Worm (Caenorhabditis elegans): Measurements from ENCODE around the gene C50F4.16.

Gene C50F4.16

ce11 chrV:9568707-9569106, 27.3 kb upstream of the C50F4.16 start, which contains the start of gene F25B3.4:
F25B3.4 (minus strand) TSS chrV:9568807.
- TF ChIP-seq zag-1 (tag; optimal IDR thresholded peaks at IDR 0.05) (no peak), Y55F3AM.14 (GFP tag; optimal IDR thresholded peaks at IDR 0.05) (no peak), nhr-77 (tag; optimal IDR thresholded peaks at IDR 0.05) (no peak), nhr-10 (tag; optimal IDR thresholded peaks at IDR 0.05) (no peak), ztf-4 (tag; optimal IDR thresholded peaks at IDR 0.05) (no peak), ztf-11 (tag; optimal IDR thresholded peaks at IDR 0.05) (no peak), unc-55 (GFP tag; optimal IDR thresholded peaks at IDR 0.05) (no peak), ceh-82 (tag; optimal IDR thresholded peaks at IDR 0.05) (no peak), ZK546.5 (tag; optimal IDR thresholded peaks at IDR 0.05) (no peak), unc-62 (GFP tag; optimal IDR thresholded peaks at IDR 0.05) (no peak), mdl-1 (tag; optimal IDR thresholded peaks at IDR 0.05) (no peak), fos-1 (tag; optimal IDR thresholded peaks at IDR 0.05) (no peak), unc-39 (tag; optimal IDR thresholded peaks at IDR 0.05) (no peak), R02D3.7 (tag; optimal IDR thresholded peaks at IDR 0.05) (no peak), gmeb-1 (tag; optimal IDR thresholded peaks at IDR 0.05) (no peak), lsy-2 (tag; optimal IDR thresholded peaks at IDR 0.05) (no peak), peb-1 (tag; optimal IDR thresholded peaks at IDR 0.05) (no peak), mab-5 (tag; optimal IDR thresholded peaks at IDR 0.05) (no peak), sem-4 (tag; optimal IDR thresholded peaks at IDR 0.05) (no peak)

ce11 chrV:9563585-9563984, 22.2 kb upstream of the C50F4.16 start:
- TF ChIP-seq gmeb-1 (tag; optimal IDR thresholded peaks at IDR 0.05), result no peak
- no peak for TF ChIP-seq ceh-16 (tag; optimal IDR thresholded peaks at IDR 0.05)
- peak; percentile 19 for TF ChIP-seq sma-9 (GFP tag; optimal IDR thresholded peaks at IDR 0.05)
- TF ChIP-seq sma-9 (tag; optimal IDR thresholded peaks at IDR 0.05), result no peak
- no peak for TF ChIP-seq nhr-23 (tag; optimal IDR thresholded peaks at IDR 0.05)
- no peak for TF ChIP-seq sem-4 (tag; optimal IDR thresholded peaks at IDR 0.05)
- no peak for TF ChIP-seq ceh-82 (tag; optimal IDR thresholded peaks at IDR 0.05)
- TF ChIP-seq alr-1 (tag; optimal IDR thresholded peaks at IDR 0.05), result no peak
- TF ChIP-seq ZK546.5 (tag; optimal IDR thresholded peaks at IDR 0.05), result no peak
- TF ChIP-seq ztf-11 (tag; optimal IDR thresholded peaks at IDR 0.05), result no peak
- TF ChIP-seq C34F6.9 (tag; optimal IDR thresholded peaks at IDR 0.05), result peak; percentile 18
- TF ChIP-seq mdl-1 (tag; optimal IDR thresholded peaks at IDR 0.05), result no peak
- TF ChIP-seq aly-2 (tag; optimal IDR thresholded peaks at IDR 0.05), result no peak

- TF ChIP-seq lin-11 (tag; optimal IDR thresholded peaks at IDR 0.05) (peak; percentile 59), ama-1 (optimal IDR thresholded peaks at IDR 0.05) (no peak), aly-2 (tag; optimal IDR thresholded peaks at IDR 0.05) (no peak), ZK546.5 (tag; optimal IDR thresholded peaks at IDR 0.05) (no peak), nhr-129 (tag; optimal IDR thresholded peaks at IDR 0.05) (peak; percentile 56), mdl-1 (tag; optimal IDR thresholded peaks at IDR 0.05) (peak; percentile 47 to 78), sem-4 (tag; optimal IDR thresholded peaks at IDR 0.05) (peak; percentile 32), nhr-21 (tag; optimal IDR thresholded peaks at IDR 0.05) (no peak), nhr-237 (tag; optimal IDR thresholded peaks at IDR 0.05) (no peak), nhr-10 (tag; optimal IDR thresholded peaks at IDR 0.05) (no peak), gmeb-1 (tag; optimal IDR thresholded peaks at IDR 0.05) (no peak), nhr-77 (tag; optimal IDR thresholded peaks at IDR 0.05) (no peak), lin-39 (tag; optimal IDR thresholded peaks at IDR 0.05) (no peak), C34F6.9 (tag; optimal IDR thresholded peaks at IDR 0.05) (peak; percentile 91), dmd-4 (tag; optimal IDR thresholded peaks at IDR 0.05) (no peak), alr-1 (tag; optimal IDR thresholded peaks at IDR 0.05) (no peak), F13H6.1 (tag; optimal IDR thresholded peaks at IDR 0.05) (peak; percentile 81), lsy-2 (tag; optimal IDR thresholded peaks at IDR 0.05) (peak; percentile 33 to 66), mbf-1 (tag; optimal IDR thresholded peaks at IDR 0.05) (no peak), Y55F3AM.14 (GFP tag; optimal IDR thresholded peaks at IDR 0.05) (peak; percentile 53), ztf-4 (tag; optimal IDR thresholded peaks at IDR 0.05) (no peak), mab-5 (tag; optimal IDR thresholded peaks at IDR 0.05) (peak; percentile 59), ztf-1 (GFP tag; conservative IDR thresholded peaks at IDR 0.05) (no peak), nhr-6 (tag; optimal IDR thresholded peaks at IDR 0.05) (no peak), unc-62 (GFP tag; optimal IDR thresholded peaks at IDR 0.05) (no peak), ceh-82 (tag; optimal IDR thresholded peaks at IDR 0.05) (no peak), skn-1 (tag; optimal IDR thresholded peaks at IDR 0.05) (no peak), peb-1 (tag; optimal IDR thresholded peaks at IDR 0.05) (no peak), ztf-11 (tag; optimal IDR thresholded peaks at IDR 0.05) (no peak), blmp-1 (tag; optimal IDR thresholded peaks at IDR 0.05; ENCODE audit: insufficient read depth) (no peak), snpc-4 (tag; optimal IDR thresholded peaks at IDR 0.05) (no peak), zag-1 (tag; optimal IDR thresholded peaks at IDR 0.05) (peak; percentile 85), elt-3 (tag; optimal IDR thresholded peaks at IDR 0.05) (no peak), lin-13 (GFP tag; optimal IDR thresholded peaks at IDR 0.05) (peak; percentile 50), sma-9 (GFP tag; optimal IDR thresholded peaks at IDR 0.05) (peak; percentile 28), sma-9 (tag; optimal IDR thresholded peaks at IDR 0.05) (no peak), R02D3.7 (tag; optimal IDR thresholded peaks at IDR 0.05) (no peak), unc-39 (tag; optimal IDR thresholded peaks at IDR 0.05) (no peak), sma-3 (GFP tag; optimal IDR thresholded peaks at IDR 0.05) (no peak), crh-2 (tag; optimal IDR thresholded peaks at IDR 0.05) (peak; percentile 76), fos-1 (tag; optimal IDR thresholded peaks at IDR 0.05) (peak; percentile 17), nhr-23 (tag; optimal IDR thresholded peaks at IDR 0.05) (no peak), unc-55 (GFP tag; optimal IDR thresholded peaks at IDR 0.05) (peak; percentile 94), nhr-25 (tag; optimal IDR thresholded peaks at IDR 0.05) (no peak), nhr-12 (tag; optimal IDR thresholded peaks at IDR 0.05) (no peak)
Observed at ce11 chrV:9561624-9562179, 20.3 kb upstream of the C50F4.16 start, which contains the start of gene rgef-1. rgef-1 (minus strand) TSS chrV:9561674.
